Worm (Caenorhabditis elegans): ENCODE data around the gene R03D7.15.

Gene R03D7.15

DNA sequence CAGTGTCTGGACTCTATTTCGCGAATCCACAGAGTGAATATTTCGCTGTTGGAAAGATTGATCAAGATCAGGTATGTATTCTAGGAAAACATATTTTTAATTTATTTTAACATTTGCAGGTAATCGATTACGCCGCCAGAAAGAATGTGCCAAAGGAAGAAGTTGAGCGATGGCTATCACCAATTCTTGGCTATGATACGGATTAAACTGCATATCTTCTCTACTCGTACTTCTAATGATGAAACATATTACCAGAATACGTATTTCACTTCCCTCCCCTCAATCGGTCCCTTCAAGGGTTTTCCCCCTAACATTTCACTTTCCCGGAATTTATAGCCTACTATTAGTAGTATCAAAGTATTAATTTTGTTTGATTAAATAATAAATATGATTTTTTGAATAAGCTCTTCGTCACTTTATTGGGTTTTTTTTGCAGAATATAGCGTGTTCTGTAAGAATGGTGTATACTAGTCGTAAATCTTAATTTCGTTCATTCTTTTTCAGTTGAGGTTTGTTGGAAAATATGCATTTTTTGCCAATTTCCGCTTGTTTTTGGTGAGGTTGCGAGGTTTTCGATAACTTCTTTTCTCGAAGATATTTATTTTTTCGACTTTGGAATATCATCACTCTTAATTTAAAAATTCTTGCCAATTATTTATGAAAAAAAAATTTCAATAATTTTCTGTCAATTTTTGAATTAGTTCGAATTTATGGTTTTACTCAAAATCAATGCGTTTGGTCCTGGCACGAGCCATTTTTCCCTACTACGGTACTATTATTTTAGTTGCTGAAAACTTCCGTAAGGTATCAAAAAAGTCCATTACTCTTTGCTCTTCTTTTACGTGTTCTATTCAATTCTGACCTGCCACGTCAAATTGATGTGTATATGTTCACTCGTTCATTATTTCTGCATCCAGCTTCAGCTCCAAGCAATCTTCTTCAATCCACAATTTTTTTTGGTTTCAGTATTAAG lies 11.1 kb upstream of the R03D7.15 start:
- no peak for TF ChIP-seq unc-62 (GFP tag; optimal IDR thresholded peaks at IDR 0.05)

DNA sequence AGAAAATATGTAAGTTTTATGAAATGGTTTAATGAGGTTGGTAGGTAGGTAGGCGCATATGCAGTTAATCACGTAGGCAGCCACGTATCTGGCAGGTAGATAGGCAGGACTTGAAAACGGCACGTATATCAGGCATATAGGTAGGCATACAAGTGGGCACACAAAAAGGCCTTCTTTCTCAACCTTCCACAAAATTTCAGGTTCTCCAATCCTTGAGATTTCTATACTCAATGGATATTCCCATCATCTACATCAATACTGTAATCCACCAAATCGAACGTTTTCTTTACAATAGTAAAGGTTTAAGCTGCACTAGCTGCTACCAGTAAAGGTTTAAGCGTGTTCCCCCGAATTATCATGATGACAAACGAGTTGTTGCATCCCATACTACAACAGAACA lies 9.7 kb upstream of the R03D7.15 start:
- no peak for TF ChIP-seq unc-62 (GFP tag; optimal IDR thresholded peaks at IDR 0.05)

DNA sequence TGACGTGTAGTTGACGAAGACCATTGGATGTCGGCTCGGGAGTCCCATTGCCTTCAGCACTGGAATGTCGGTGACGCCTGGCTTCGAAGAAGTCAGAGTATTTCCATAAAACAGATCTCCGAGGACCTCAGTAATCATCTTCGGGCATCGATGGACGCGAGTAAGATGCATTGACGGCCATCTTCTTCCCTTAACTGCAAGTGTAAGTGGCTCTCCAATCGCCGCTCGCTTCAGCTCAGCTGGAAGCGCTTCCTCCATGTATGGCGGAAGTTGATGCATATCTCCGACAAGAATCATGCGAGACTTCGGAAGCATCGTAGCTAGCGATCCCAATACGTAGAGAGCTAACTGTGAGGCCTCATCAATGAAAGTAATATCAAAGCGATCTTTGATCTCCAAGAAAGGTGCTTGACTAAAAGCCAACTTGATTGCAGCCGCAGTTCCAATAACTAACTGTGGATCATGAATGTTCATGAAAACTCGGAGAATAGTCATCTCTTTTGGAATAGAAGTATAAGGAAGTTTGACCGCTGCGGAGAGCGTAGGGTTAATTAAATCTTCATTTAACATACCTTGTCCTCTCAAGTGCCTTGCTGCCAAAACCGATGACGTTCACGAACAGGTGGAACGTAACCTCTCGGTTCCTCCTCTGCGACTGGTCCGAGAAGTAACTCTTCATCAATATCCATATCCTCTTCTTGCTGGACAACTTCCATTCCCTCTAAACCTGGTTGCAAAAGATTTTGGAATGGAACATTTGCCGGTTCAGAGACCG lies 7.9 kb upstream of the R03D7.15 start:
- TF ChIP-seq unc-62 (GFP tag; optimal IDR thresholded peaks at IDR 0.05) = no peak

DNA sequence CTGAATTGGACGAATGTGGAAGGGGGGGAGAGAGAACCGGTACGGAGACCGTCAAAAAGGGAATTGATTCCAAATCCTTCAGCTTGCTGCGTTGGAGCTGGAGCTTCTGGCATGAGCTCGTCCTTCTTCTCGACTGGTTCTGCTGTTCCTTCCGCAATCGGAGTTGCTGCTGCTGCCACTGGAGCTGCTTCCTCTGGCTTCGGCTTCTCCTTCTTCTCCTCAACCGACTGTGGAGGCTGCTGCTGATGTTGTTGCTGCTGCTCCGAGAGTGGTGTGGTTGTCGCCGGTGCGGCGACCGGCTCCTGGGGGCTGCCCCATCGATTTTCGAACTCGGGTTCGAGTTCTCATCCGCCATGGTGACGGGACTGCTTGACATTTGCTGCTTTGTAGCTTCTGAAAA lies 7.2 kb upstream of the R03D7.15 start, which contains the start of gene R03D7.2:
TSS of gene R03D7.2 (minus strand) at position 399 of the 400 bp plus-strand sequence.
- TF ChIP-seq unc-62 (GFP tag; optimal IDR thresholded peaks at IDR 0.05) = no peak

DNA sequence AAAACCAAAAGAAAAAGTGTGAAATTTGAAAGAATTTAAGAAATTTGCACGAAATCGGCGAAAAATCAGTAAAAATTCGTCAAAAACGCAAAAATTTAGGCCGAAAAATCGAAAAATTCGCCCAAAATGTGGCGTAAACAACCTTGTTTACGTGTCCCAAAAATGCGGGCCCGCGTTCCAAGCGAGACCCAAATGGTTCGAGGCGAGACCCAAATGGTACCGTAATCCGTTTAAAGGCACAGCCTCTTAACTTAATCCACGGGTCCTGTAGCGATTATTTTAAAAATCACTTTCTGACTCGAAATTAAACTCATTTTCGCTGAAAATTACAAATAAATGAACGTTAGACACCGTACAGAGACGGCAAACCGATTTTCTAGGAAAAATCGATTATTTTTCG lies 6.7 kb upstream of the R03D7.15 start:
- no peak for TF ChIP-seq unc-62 (GFP tag; optimal IDR thresholded peaks at IDR 0.05)

DNA sequence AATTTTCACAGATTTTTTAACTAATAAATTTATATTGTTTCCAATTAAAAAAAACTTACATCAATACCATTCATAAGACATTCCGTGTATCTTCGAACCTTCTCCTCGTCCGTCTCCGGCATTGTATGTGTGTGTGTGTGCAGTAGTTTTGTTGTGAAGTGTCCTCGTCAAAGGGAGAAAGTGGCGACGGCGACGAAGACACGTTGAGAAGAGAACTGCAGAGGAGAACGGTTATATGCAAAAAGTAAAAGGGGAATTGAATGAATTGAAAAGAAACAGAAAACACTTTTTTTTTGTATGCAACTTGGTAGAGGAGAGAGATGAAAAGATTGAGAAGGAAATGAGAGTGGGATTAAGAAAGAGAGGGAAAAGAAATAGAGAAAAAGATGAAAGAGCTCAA lies 3.4 kb downstream of the R03D7.15 start:
- no peak for TF ChIP-seq unc-62 (GFP tag; optimal IDR thresholded peaks at IDR 0.05)

DNA sequence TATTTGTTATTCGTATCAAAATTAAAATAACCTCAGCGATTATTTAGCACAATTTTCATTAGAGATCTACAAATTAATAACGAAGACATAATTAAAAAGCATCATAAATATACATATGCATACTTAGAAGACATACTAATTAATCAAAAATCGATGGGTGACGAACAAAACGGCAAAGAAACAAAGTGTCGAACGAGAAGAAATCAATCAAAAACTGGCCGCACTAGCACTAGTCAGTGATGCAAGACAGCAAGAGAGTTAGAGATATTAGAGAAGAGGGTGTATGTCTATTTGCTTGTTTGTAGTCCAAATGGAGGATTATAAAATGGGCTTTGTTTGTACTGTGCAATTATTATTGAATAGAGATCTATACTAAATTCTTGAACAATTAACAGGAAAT lies 4.8 kb downstream of the R03D7.15 start:
- no peak for TF ChIP-seq unc-62 (GFP tag; optimal IDR thresholded peaks at IDR 0.05)

DNA sequence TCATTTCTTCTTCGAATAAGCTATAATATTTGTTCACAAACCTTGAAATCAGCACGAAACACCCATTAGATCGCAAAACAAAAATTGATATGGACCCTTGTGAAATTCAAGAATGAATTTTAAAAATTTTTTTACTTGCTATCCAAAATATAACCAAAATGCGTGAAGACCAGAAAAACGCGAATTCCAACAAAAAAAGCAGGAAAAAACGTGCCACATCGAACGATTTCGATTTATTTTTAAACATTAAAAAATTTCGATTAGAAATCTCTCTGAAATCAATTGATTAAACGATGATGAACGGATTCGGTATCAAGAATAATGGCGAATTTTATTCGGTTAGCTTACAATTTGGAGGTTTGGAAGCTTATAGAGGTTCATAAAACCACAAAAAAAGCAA lies 5.3 kb downstream of the R03D7.15 start, which contains the start of the genes tceb-3 and gskl-1:
TSS of gene tceb-3 (minus strand) at position 101 of the 400 bp plus-strand sequence.
TSS of gene gskl-1 (plus strand) at position 243 of the 400 bp plus-strand sequence.
- TF ChIP-seq unc-62 (GFP tag; optimal IDR thresholded peaks at IDR 0.05) = no peak

DNA sequence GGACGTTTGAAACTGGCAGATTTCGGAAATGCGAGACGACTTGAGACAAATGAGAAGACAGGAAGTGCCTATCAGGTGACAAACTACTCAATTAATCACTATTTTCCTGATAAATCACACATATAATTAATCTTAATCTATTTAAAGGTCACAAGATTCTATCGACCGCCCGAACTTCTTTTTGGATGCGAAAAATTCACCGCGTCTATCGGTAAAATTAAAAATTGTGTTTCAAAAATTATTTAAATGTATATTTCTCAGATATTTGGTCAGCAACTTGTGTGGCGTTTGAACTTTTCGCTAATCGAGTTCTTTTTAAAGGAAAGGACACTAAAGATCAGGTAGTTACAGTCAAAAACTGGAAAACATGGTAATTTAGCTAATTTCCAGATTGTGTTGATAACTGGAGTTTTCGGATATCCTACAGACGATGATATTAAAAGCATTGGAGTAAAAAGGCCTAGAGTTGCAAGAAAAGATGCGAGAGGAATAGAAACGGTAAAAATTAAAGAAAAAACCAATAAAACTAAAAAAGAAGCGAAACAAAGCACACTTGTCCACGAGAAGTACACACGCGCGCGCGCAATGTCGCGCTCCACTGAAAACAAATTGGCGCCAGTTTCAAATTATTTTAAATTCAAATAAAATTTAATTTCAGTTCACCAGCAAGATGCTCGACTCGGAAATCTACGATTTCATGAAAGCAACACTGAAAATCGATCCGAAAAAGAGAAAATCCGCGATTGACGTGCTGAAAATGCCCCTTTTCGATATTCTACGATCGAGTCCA lies 6.4 kb downstream of the R03D7.15 start:
- TF ChIP-seq unc-62 (GFP tag; optimal IDR thresholded peaks at IDR 0.05) = no peak

DNA sequence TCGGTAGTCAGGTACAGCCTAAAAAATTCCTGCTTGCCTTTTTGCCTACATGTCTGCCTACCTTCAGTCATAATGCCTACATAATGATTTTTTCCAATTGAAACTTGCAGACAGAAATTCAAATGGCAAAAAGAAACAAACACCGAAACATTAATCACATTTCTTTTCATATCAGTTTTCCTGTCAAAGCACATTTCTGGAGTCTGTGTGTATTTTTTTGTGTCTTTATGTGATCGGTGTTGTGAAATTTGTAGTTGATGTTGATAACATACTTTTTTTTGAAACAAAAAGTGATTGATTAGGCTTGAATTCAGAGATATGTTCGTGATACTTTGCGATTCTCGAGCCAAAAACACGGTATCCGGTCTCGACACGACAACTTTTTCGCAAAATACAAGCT lies 7.4 kb downstream of the R03D7.15 start:
- no peak for TF ChIP-seq unc-62 (GFP tag; optimal IDR thresholded peaks at IDR 0.05)

DNA sequence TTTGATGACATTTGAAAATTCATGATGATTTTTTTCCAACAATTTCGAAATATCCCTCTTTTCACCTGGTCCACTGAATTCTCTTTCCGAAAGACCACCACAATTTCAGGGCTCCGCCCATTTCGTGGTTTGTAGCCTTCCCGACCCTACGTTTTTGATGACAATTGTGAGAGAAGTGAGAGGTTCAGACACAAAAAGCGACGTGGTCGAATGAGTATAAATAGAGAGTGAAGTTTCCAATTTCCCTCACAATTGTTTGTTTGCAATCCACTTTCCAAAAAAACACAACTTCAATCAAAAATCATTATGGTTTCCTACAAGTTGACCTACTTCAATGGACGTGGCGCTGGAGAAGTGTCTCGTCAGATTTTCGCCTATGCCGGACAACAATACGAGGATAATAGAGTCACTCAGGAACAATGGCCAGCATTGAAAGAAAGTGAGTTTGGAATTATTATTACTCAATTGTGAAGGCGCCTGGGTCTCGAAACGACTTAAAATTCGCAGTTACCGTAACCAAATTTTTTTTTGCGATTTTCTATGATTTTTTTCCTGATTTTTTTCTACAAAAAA lies 8.2 kb downstream of the R03D7.15 start, which contains the start of gene gst-5:
TSS of gene gst-5 (plus strand) at position 246 of the 573 bp plus-strand sequence.
- no peak for TF ChIP-seq unc-62 (GFP tag; optimal IDR thresholded peaks at IDR 0.05)

DNA sequence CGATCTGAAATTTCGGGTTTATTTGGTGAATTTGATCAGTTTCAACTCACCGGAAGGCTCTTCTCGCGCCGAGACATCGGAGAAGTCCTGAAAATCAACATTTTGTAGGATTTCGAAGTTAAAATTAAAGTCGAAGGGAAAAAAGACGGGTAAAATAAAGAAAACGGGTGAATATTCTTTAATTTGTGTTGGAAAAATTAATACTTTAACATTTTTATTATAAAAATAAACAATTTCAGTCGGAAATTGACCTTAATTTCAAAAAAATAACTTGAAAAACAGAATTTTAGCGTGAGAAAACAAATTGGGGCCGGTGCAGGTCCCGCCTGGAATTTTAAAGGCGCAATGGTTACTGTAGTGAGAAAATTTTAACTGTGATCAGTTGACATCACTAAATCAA lies 11.0 kb downstream of the R03D7.15 start, which contains the start of gene nos-1:
TSS of gene nos-1 (minus strand) at position 101 of the 400 bp plus-strand sequence.
- TF ChIP-seq unc-62 (GFP tag; optimal IDR thresholded peaks at IDR 0.05) = no peak

DNA sequence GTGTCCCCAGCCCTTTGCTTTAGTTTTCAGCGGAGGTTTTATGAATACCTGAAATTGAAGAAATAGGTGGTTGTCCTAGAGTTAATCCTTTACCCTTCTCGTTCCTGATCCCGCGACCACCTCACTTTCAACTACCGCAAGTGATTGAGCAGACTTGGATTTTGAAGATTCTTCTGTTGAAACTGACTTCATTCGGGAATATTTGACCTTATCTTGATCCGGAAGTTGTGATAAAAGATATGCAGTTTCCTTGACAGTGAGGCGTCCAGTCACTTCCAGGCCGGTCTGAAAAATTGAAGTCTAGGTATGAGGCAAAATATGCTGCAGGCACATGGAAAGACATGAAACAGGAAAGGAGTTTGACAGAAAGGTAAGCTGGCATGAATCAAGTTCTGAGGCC lies 13.1 kb downstream of the R03D7.15 start:
- TF ChIP-seq unc-62 (GFP tag; optimal IDR thresholded peaks at IDR 0.05) = no peak

DNA sequence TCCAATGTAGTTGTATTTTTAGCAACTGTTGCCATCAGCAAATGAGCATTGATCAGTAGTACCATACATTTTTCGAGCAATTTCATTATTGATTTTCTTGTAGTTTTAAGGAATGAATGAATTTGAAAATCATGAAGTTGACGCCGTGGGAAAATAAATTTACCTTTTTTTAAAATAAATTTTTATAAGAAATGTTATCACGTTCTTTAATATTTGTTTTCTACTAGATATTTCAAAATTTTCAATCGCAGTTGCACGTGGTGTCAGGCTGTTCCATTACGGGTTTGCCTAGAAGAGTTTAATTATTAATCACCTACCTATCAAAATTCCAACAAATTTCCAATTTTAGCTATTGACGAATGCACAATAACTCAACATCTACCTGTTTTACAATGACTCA lies 14.8 kb downstream of the R03D7.15 start, which contains the start of gene R03D7.8:
TSS of gene R03D7.8 (minus strand) at position 101 of the 400 bp plus-strand sequence.
- TF ChIP-seq unc-62 (GFP tag; optimal IDR thresholded peaks at IDR 0.05) = no peak

DNA sequence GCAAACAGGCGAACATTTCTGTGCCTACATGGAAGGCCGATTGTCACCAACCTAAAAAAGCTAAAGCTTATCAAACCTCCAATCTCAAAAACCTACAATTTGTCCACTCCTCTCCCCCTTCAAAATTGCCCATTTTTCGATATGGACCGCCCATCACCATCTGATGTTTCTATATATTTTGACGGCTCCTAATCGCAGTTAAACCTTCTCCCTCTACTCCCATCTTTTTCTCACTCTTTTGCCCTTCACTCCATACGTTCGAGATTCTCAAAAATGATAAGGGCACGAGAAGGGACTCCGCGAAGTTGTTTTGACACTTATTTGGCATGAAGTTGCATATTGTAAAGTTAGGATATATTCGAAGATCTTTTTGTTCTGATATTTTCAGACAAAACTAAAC lies 17.1 kb downstream of the R03D7.15 start:
- no peak for TF ChIP-seq unc-62 (GFP tag; optimal IDR thresholded peaks at IDR 0.05)
